Worm (Caenorhabditis elegans) whole organism, midembryonic: ENCODE data around the gene gmap-3.

Source experiments
- T22C8.4 ChIP-seq: fragments of 200-800 bp; sonication (Bioruptor generic); IDR thresholded peaks from 2 replicates; pipeline ENCODE4 v1.3.6; 2022; ENCODE audit warnings: missing genetic modification characterization, missing compliant biosample characterization
- cog-1 ChIP-seq: sonication (generic microtip); optimal IDR thresholded peaks from 2 replicates; lab custom pipeline; 2016; ENCODE audit warnings: missing genetic modification characterization, missing compliant biosample characterization
- flt-1 ChIP-seq: fragments of 200-800 bp; sonication (Bioruptor generic); IDR thresholded peaks from 2 replicates; pipeline ENCODE4 v1.3.6; 2022; ENCODE audit warnings: missing genetic modification characterization, missing compliant biosample characterization
- klf-2 ChIP-seq: fragments of 200-800 bp; sonication (Bioruptor generic); conservative IDR thresholded peaks from 2 replicates; pipeline ENCODE4 v1.3.6; 2022; ENCODE audit warnings: missing genetic modification reagents, missing genetic modification characterization, missing compliant biosample characterization
- med-1 ChIP-seq: sonication (generic microtip); optimal IDR thresholded peaks from 2 replicates; lab custom pipeline; 2017; ENCODE audit warnings: missing genetic modification characterization, mild to moderate bottlenecking, missing compliant biosample characterization, antibody characterized with exemption, missing genetic modification reagents; ENCODE audit not compliant: insufficient read depth
- ref-1 ChIP-seq: fragments of 200-800 bp; sonication (Bioruptor generic); conservative IDR thresholded peaks from 2 replicates; pipeline ENCODE4 v1.3.6; 2022; ENCODE audit warnings: missing genetic modification reagents, missing genetic modification characterization, missing compliant biosample characterization
- tab-1 ChIP-seq: fragments of 200-800 bp; sonication (Bioruptor generic); IDR thresholded peaks from 2 replicates; pipeline ENCODE4 v1.3.6; 2022; ENCODE audit warnings: missing genetic modification characterization, missing compliant biosample characterization
- ztf-23 ChIP-seq: fragments of 200-800 bp; sonication (Bioruptor generic); IDR thresholded peaks from 2 replicates; pipeline ENCODE4 v1.3.6; 2022; ENCODE audit warnings: missing genetic modification reagents, missing genetic modification characterization, missing compliant biosample characterization
- ztf-29 ChIP-seq: fragments of 200-800 bp; sonication (Bioruptor generic); IDR thresholded peaks from 2 replicates; pipeline ENCODE4 v1.3.6; 2022; ENCODE audit warnings: missing genetic modification reagents, missing genetic modification characterization, missing compliant biosample characterization

Gene gmap-3

ce11 chrX:12940811-12941210 is at the start of gene gmap-3:
gmap-3 (minus strand) TSS chrX:12940958.
- no peak for TF ChIP-seq ref-1 (GFP tag; lab: Robert Waterston, UW)
- no peak for TF ChIP-seq tab-1 (GFP tag; lab: Robert Waterston, UW)
- no peak for TF ChIP-seq ztf-29 (GFP tag; lab: Robert Waterston, UW)
- no peak for TF ChIP-seq T22C8.4
- no peak for TF ChIP-seq klf-2
- TF ChIP-seq flt-1 (GFP tag; lab: Robert Waterston, UW), result no peak
- TF ChIP-seq cog-1 (tag; lab: Kevin White, UChicago), result no peak
- no peak for TF ChIP-seq ztf-23
- no peak for TF ChIP-seq med-1

ce11 chrX:12989205-12989604 is 48.4 kb upstream of the gmap-3 start, which contains the start of gene F11C1.7:
F11C1.7 (plus strand) TSS chrX:12989344.
- TF ChIP-seq med-1 (no peak), T22C8.4 (peak; percentile 47; the same call in 1 of the 2 replicates), cog-1 (tag; lab: Kevin White, UChicago) (no peak)

- TF ChIP-seq ref-1 (GFP tag; lab: Robert Waterston, UW), result no peak
- TF ChIP-seq ztf-29 (GFP tag; lab: Robert Waterston, UW), result no peak
- TF ChIP-seq T22C8.4, result no peak
- no peak for TF ChIP-seq ztf-23
- no peak for TF ChIP-seq flt-1 (GFP tag; lab: Robert Waterston, UW)
- no peak for TF ChIP-seq cog-1 (tag; lab: Kevin White, UChicago)
- TF ChIP-seq med-1, result no peak
- TF ChIP-seq tab-1 (GFP tag; lab: Robert Waterston, UW), result no peak
- TF ChIP-seq klf-2, result no peak
Observed at ce11 chrX:12987119-12987518, 46.4 kb upstream of the gmap-3 start, which contains the start of gene mff-1. mff-1 (minus strand) TSS chrX:12987219.

ce11 chrX:12982725-12983124 is 42.0 kb upstream of the gmap-3 start:
- no peak for TF ChIP-seq T22C8.4
- no peak for TF ChIP-seq med-1
- no peak for TF ChIP-seq flt-1 (GFP tag; lab: Robert Waterston, UW)
- TF ChIP-seq tab-1 (GFP tag; lab: Robert Waterston, UW), result no peak
- no peak for TF ChIP-seq ref-1 (GFP tag; lab: Robert Waterston, UW)
- no peak for TF ChIP-seq cog-1 (tag; lab: Kevin White, UChicago)
- no peak for TF ChIP-seq ztf-23
- no peak for TF ChIP-seq klf-2
- no peak for TF ChIP-seq ztf-29 (GFP tag; lab: Robert Waterston, UW)

ce11 chrX:12981393-12981792 is 40.6 kb upstream of the gmap-3 start, which contains the start of gene scav-4:
scav-4 (plus strand) TSS chrX:12981775.
- no peak for TF ChIP-seq ztf-23
- no peak for TF ChIP-seq klf-2
- no peak for TF ChIP-seq tab-1 (GFP tag; lab: Robert Waterston, UW)
- no peak for TF ChIP-seq T22C8.4
- TF ChIP-seq ref-1 (GFP tag; lab: Robert Waterston, UW), result no peak
- no peak for TF ChIP-seq flt-1 (GFP tag; lab: Robert Waterston, UW)
- TF ChIP-seq cog-1 (tag; lab: Kevin White, UChicago), result no peak
- no peak for TF ChIP-seq ztf-29 (GFP tag; lab: Robert Waterston, UW)
- TF ChIP-seq med-1, result no peak

ce11 chrX:12979747-12980146 is 39.0 kb upstream of the gmap-3 start:
- TF ChIP-seq klf-2 (no peak), cog-1 (tag; lab: Kevin White, UChicago) (no peak), ref-1 (GFP tag; lab: Robert Waterston, UW) (no peak), flt-1 (GFP tag; lab: Robert Waterston, UW) (no peak), ztf-23 (no peak), T22C8.4 (no peak), ztf-29 (GFP tag; lab: Robert Waterston, UW) (no peak), tab-1 (GFP tag; lab: Robert Waterston, UW) (no peak), med-1 (no peak)

- TF ChIP-seq klf-2 (no peak), cog-1 (tag; lab: Kevin White, UChicago) (no peak), flt-1 (GFP tag; lab: Robert Waterston, UW) (no peak), ref-1 (GFP tag; lab: Robert Waterston, UW) (no peak), ztf-23 (no peak), ztf-29 (GFP tag; lab: Robert Waterston, UW) (no peak), tab-1 (GFP tag; lab: Robert Waterston, UW) (no peak), T22C8.4 (no peak), med-1 (no peak)
Observed at ce11 chrX:12978569-12978968, 37.8 kb upstream of the gmap-3 start.

ce11 chrX:12977451-12977850 is 36.7 kb upstream of the gmap-3 start, which contains the start of gene F11C1.9:
F11C1.9 (minus strand) TSS chrX:12977551.
- TF ChIP-seq ref-1 (GFP tag; lab: Robert Waterston, UW), result no peak

ce11 chrX:12976774-12977173 is 36.0 kb upstream of the gmap-3 start, which contains the start of the genes F11C1.4 and F11C1.10:
F11C1.4 (plus strand) TSS chrX:12977074.
F11C1.10 (plus strand) TSS chrX:12977082.
- TF ChIP-seq tab-1 (GFP tag; lab: Robert Waterston, UW) (no peak), cog-1 (tag; lab: Kevin White, UChicago) (no peak), klf-2 (no peak), ztf-23 (no peak), med-1 (no peak), ref-1 (GFP tag; lab: Robert Waterston, UW) (no peak), T22C8.4 (no peak), flt-1 (GFP tag; lab: Robert Waterston, UW) (no peak)

ce11 chrX:12975595-12976089 is 34.9 kb upstream of the gmap-3 start, which contains the start of gene ppk-3:
ppk-3 (minus strand) TSS chrX:12975645.
- TF ChIP-seq ztf-23 (no peak), cog-1 (tag; lab: Kevin White, UChicago) (peak; percentile 33), ztf-29 (GFP tag; lab: Robert Waterston, UW) (no peak), ref-1 (GFP tag; lab: Robert Waterston, UW) (no peak), T22C8.4 (no peak), tab-1 (GFP tag; lab: Robert Waterston, UW) (no peak), med-1 (no peak)
